Fruit fly (Drosophila melanogaster) whole organism, embryonic: Measurements from ENCODE around the gene Idh3a.

Experiments
- Bgb ChIP-seq: fragments of 200-800 bp; sonication (Bioruptor generic); IDR thresholded peaks from 2 replicates; pipeline ENCODE4 v1.3.6; 2022; ENCODE audit warnings: missing biosample characterization, missing genetic modification characterization; ENCODE audit not compliant: partially characterized antibody
- CG10274 ChIP-seq: fragments of 200-800 bp; sonication (Bioruptor generic); optimal IDR thresholded peaks from 3 replicates; lab custom pipeline; 2017; ENCODE audit warnings: missing biosample characterization, mild to moderate bottlenecking, missing genetic modification characterization
- CG12659 ChIP-seq: fragments of 200-800 bp; sonication (Bioruptor generic); optimal IDR thresholded peaks from 3 replicates; lab custom pipeline; 2017; ENCODE audit warnings: mild to moderate bottlenecking, missing biosample characterization, missing genetic modification reagents, missing genetic modification characterization
- CG13287 ChIP-seq: fragments of 200-800 bp; sonication (Bioruptor generic); IDR thresholded peaks from 2 replicates; pipeline ENCODE4 v1.3.6; 2022; ENCODE audit warnings: missing biosample characterization, missing genetic modification characterization; ENCODE audit not compliant: partially characterized antibody
- CG14014 ChIP-seq: fragments of 200-800 bp; sonication (Bioruptor generic); IDR thresholded peaks from 2 replicates; pipeline ENCODE4 v1.3.6; 2022; ENCODE audit warnings: missing biosample characterization, missing genetic modification characterization
- CG14441 ChIP-seq: fragments of 200-800 bp; sonication (Bioruptor generic); IDR thresholded peaks from 2 replicates; pipeline ENCODE4 v1.3.6; 2022; ENCODE audit warnings: missing biosample characterization, missing genetic modification characterization
- CG14860 ChIP-seq: fragments of 200-800 bp; sonication (Bioruptor generic); IDR thresholded peaks from 3 replicates; pipeline ENCODE4 v1.3.6; 2022; ENCODE audit warnings: missing biosample characterization, missing genetic modification characterization; ENCODE audit not compliant: partially characterized antibody
- CG15696 ChIP-seq: fragments of 200-800 bp; sonication (Bioruptor generic); optimal IDR thresholded peaks from 2 replicates; lab custom pipeline; 2019; ENCODE audit warnings: missing biosample characterization, mild to moderate bottlenecking, missing genetic modification characterization, moderate library complexity
- CG16813 ChIP-seq: fragments of 200-800 bp; sonication (Bioruptor generic); IDR thresholded peaks from 3 replicates; pipeline ENCODE4 v1.3.6; 2022; ENCODE audit warnings: missing biosample characterization, missing genetic modification characterization; ENCODE audit not compliant: partially characterized antibody
- CG17385 ChIP-seq: fragments of 200-800 bp; sonication (Bioruptor generic); optimal IDR thresholded peaks from 3 replicates; lab custom pipeline; 2018; ENCODE audit warnings: missing biosample characterization, mild to moderate bottlenecking, missing genetic modification characterization
- CG17829 ChIP-seq: fragments of 200-800 bp; optimal IDR thresholded peaks from 2 replicates; lab custom pipeline; 2019; ENCODE audit warnings: missing biosample characterization, mild to moderate bottlenecking, missing genetic modification characterization, moderate library complexity
- CG2712 ChIP-seq: fragments of 200-800 bp; optimal IDR thresholded peaks from 3 replicates; lab custom pipeline; 2019; ENCODE audit warnings: missing biosample characterization, mild to moderate bottlenecking, missing genetic modification characterization, moderate library complexity
- CG30020 ChIP-seq: fragments of 200-800 bp; optimal IDR thresholded peaks from 2 replicates; lab custom pipeline; 2019; ENCODE audit warnings: missing biosample characterization, mild to moderate bottlenecking, missing genetic modification characterization, moderate library complexity
- CG32532 ChIP-seq: fragments of 200-800 bp; sonication (Bioruptor generic); IDR thresholded peaks from 2 replicates; pipeline ENCODE4 v1.3.6; 2022; ENCODE audit warnings: missing biosample characterization, missing genetic modification characterization
- CG5245 ChIP-seq: fragments of 200-800 bp; sonication (Bioruptor generic); optimal IDR thresholded peaks from 3 replicates; lab custom pipeline; 2016; ENCODE audit warnings: missing biosample characterization, missing genetic modification characterization
- CG6175 ChIP-seq: fragments of 200-800 bp; sonication (Bioruptor generic); IDR thresholded peaks from 3 replicates; pipeline ENCODE4 v1.3.6; 2022; ENCODE audit warnings: missing biosample characterization, missing genetic modification characterization
- CG6765 ChIP-seq: fragments of 200-800 bp; sonication (Bioruptor generic); optimal IDR thresholded peaks from 3 replicates; lab custom pipeline; 2017; ENCODE audit warnings: missing biosample characterization, mild to moderate bottlenecking, missing genetic modification characterization
- CG9215 ChIP-seq: fragments of 200-800 bp; sonication (Bioruptor generic); IDR thresholded peaks from 2 replicates; pipeline ENCODE4 v1.3.6; 2022; ENCODE audit warnings: missing biosample characterization, missing genetic modification characterization
- CG9727 ChIP-seq: fragments of 200-800 bp; sonication (Bioruptor generic); optimal IDR thresholded peaks from 3 replicates; lab custom pipeline; 2017; ENCODE audit warnings: missing biosample characterization, mild to moderate bottlenecking, missing genetic modification characterization
- CG9932 ChIP-seq: fragments of 200-800 bp; sonication (Bioruptor generic); IDR thresholded peaks from 2 replicates; pipeline ENCODE4 v1.3.6; 2022; ENCODE audit warnings: missing biosample characterization, missing genetic modification characterization
- Dad ChIP-seq: fragments of 200-800 bp; sonication (Bioruptor generic); optimal IDR thresholded peaks from 3 replicates; lab custom pipeline; 2016; ENCODE audit warnings: missing biosample characterization, missing genetic modification characterization
- Gsc ChIP-seq: fragments of 200-800 bp; sonication (Bioruptor generic); IDR thresholded peaks from 2 replicates; pipeline ENCODE4 v1.3.6; 2022; ENCODE audit warnings: missing biosample characterization, missing genetic modification characterization
- HHEX ChIP-seq: fragments of 200-800 bp; sonication (Bioruptor generic); optimal IDR thresholded peaks from 3 replicates; lab custom pipeline; 2017; ENCODE audit warnings: missing biosample characterization, mild to moderate bottlenecking, missing genetic modification characterization, missing genetic modification reagents
- HLH54F ChIP-seq: fragments of 200-800 bp; sonication (Bioruptor generic); optimal IDR thresholded peaks from 3 replicates; lab custom pipeline; 2016; ENCODE audit warnings: missing biosample characterization, missing genetic modification characterization
- Hr3 ChIP-seq: fragments of 200-800 bp; sonication (Bioruptor generic); optimal IDR thresholded peaks from 3 replicates; lab custom pipeline; 2016; ENCODE audit warnings: missing biosample characterization, missing genetic modification characterization
- Lhr ChIP-seq: fragments of 200-800 bp; sonication (Bioruptor generic); optimal IDR thresholded peaks from 3 replicates; lab custom pipeline; 2017; ENCODE audit warnings: mild to moderate bottlenecking, missing biosample characterization, missing genetic modification reagents, missing genetic modification characterization
- Max ChIP-seq: fragments of 200-800 bp; sonication (Bioruptor generic); optimal IDR thresholded peaks from 2 replicates; lab custom pipeline; 2016; ENCODE audit warnings: missing biosample characterization, mild to moderate bottlenecking, missing genetic modification characterization
- Mrtf ChIP-seq: fragments of 200-800 bp; sonication (Bioruptor generic); IDR thresholded peaks from 3 replicates; pipeline ENCODE4 v1.3.6; 2022; ENCODE audit warnings: missing biosample characterization, missing genetic modification characterization
- Pdp1 ChIP-seq, 2 experiments: fragments of 200-800 bp; sonication (Bioruptor generic); optimal IDR thresholded peaks; 3 replicates each; lab custom pipeline; 2016; ENCODE audit warnings: missing biosample characterization in 2 of 2, missing genetic modification characterization in 2 of 2, mild to moderate bottlenecking in 1 of 2, moderate library complexity in 1 of 2
- Taf1 ChIP-seq: fragments of 200-800 bp; sonication (Bioruptor generic); IDR thresholded peaks from 2 replicates; pipeline ENCODE4 v1.3.6; 2022; ENCODE audit warnings: missing biosample characterization, missing genetic modification characterization
- Trl ChIP-seq, 3 experiments: fragments of >200 bp in 2 of 3; fragments of 200-800 bp in 1 of 3; sonication (Bioruptor generic) in 1 of 3; optimal IDR thresholded peaks; 2 replicates in 1 of 3; 3 replicates in 2 of 3; lab custom pipeline; 2016 to 2017; ENCODE audit warnings: missing biosample characterization in 1 of 3, missing genetic modification characterization in 1 of 3
- Xbp1 ChIP-seq: fragments of 200-800 bp; sonication (Bioruptor generic); optimal IDR thresholded peaks from 3 replicates; lab custom pipeline; 2016; ENCODE audit warnings: missing biosample characterization, mild to moderate bottlenecking, missing genetic modification characterization
- abd-A ChIP-seq: fragments of 200-800 bp; sonication (Bioruptor generic); optimal IDR thresholded peaks from 3 replicates; lab custom pipeline; 2019; ENCODE audit warnings: missing biosample characterization, mild to moderate bottlenecking, missing genetic modification characterization, moderate library complexity
- az2 ChIP-seq: fragments of 200-800 bp; sonication (Bioruptor generic); optimal IDR thresholded peaks from 3 replicates; lab custom pipeline; 2016; ENCODE audit warnings: missing biosample characterization, missing genetic modification characterization
- ci ChIP-seq: fragments of 200-800 bp; sonication (Bioruptor generic); IDR thresholded peaks from 3 replicates; pipeline ENCODE4 v1.3.6; 2022; ENCODE audit warnings: missing biosample characterization, missing genetic modification characterization
- disco-r ChIP-seq: fragments of 200-800 bp; sonication (Bioruptor generic); optimal IDR thresholded peaks from 2 replicates; lab custom pipeline; 2016; ENCODE audit warnings: missing biosample characterization, missing genetic modification characterization
- gcm ChIP-seq: fragments of 200-800 bp; sonication (Bioruptor generic); optimal IDR thresholded peaks from 2 replicates; lab custom pipeline; 2019; ENCODE audit warnings: missing biosample characterization, mild to moderate bottlenecking, missing genetic modification characterization, moderate library complexity
- gfzf ChIP-seq: fragments of 200-800 bp; sonication (Bioruptor generic); optimal IDR thresholded peaks from 2 replicates; lab custom pipeline; 2016; ENCODE audit warnings: missing biosample characterization, mild to moderate bottlenecking, missing genetic modification characterization, moderate library complexity
- grau ChIP-seq: fragments of 200-800 bp; optimal IDR thresholded peaks from 3 replicates; lab custom pipeline; 2019; ENCODE audit warnings: missing biosample characterization, mild to moderate bottlenecking, missing genetic modification characterization, moderate library complexity
- gsb-n ChIP-seq: fragments of 200-800 bp; sonication (Bioruptor generic); optimal IDR thresholded peaks from 3 replicates; lab custom pipeline; 2018; ENCODE audit warnings: missing biosample characterization, mild to moderate bottlenecking, missing genetic modification characterization
- jigr1 ChIP-seq: fragments of 200-800 bp; sonication (Bioruptor generic); IDR thresholded peaks from 3 replicates; pipeline ENCODE4 v1.3.6; 2022; ENCODE audit warnings: missing biosample characterization, missing genetic modification characterization
- mam ChIP-seq: fragments of 200-800 bp; sonication (Bioruptor generic); optimal IDR thresholded peaks from 3 replicates; lab custom pipeline; 2016; ENCODE audit warnings: missing biosample characterization, missing genetic modification characterization
- mirr ChIP-seq: fragments of 200-800 bp; sonication (Bioruptor generic); optimal IDR thresholded peaks from 3 replicates; lab custom pipeline; 2018; ENCODE audit warnings: missing biosample characterization, mild to moderate bottlenecking, missing genetic modification characterization
- nerfin-1 ChIP-seq: fragments of 200-800 bp; sonication (Bioruptor generic); optimal IDR thresholded peaks from 3 replicates; lab custom pipeline; 2019; ENCODE audit warnings: missing biosample characterization, mild to moderate bottlenecking, missing genetic modification characterization, moderate library complexity
- nmo ChIP-seq: fragments of 200-800 bp; sonication (Bioruptor generic); optimal IDR thresholded peaks from 2 replicates; lab custom pipeline; 2018; ENCODE audit warnings: missing biosample characterization, mild to moderate bottlenecking, missing genetic modification characterization, moderate library complexity
- prd ChIP-seq, 3 experiments: fragments of >200 bp in 2 of 3; fragments of 200-800 bp in 1 of 3; sonication (Bioruptor generic) in 1 of 3; optimal IDR thresholded peaks in 2 of 3; IDR thresholded peaks in 1 of 3; 2 replicates in 2 of 3; 3 replicates in 1 of 3; pipeline versions ENCODE4 v1.3.6 to Lab custom; 2017 to 2022; ENCODE audit warnings: missing biosample characterization in 1 of 3, missing genetic modification characterization in 1 of 3
- sug ChIP-seq: fragments of 200-800 bp; optimal IDR thresholded peaks from 2 replicates; lab custom pipeline; 2019; ENCODE audit warnings: missing biosample characterization, mild to moderate bottlenecking, missing genetic modification characterization, moderate library complexity
- vnd ChIP-seq: fragments of 200-800 bp; sonication (Bioruptor generic); IDR thresholded peaks from 3 replicates; pipeline ENCODE4 v1.3.6; 2022; ENCODE audit warnings: missing biosample characterization, missing genetic modification characterization; ENCODE audit not compliant: partially characterized antibody

Idh3a gene

dm6 chrX:19521753-19522383 is at the start of gene Idh3a, which contains the start of gene CoRest:
Gene Idh3a, minus strand, starts transcription at chrX:19521810.
Gene CoRest, plus strand, starts transcription at chrX:19521929.
- TF ChIP-seq CG32532 (peak; percentile 64), gfzf (GFP tag; lab: Kevin White, UChicago) (peak; percentile 32), jigr1 (no peak), CG14014 (peak; percentile 33; the same call in 1 of the 2 replicates), CG16813 (GFP tag; lab: Robert Waterston, UW) (peak; percentile 81), CG17829 (peak; percentile 33), CG6175 (no peak), vnd (GFP tag; lab: Robert Waterston, UW) (peak; percentile 65), grau (tag; lab: Kevin White, UChicago) (peak; percentile 21), CG14441 (peak; percentile 44; the same call in 1 of the 2 replicates), HHEX (GFP tag; lab: Kevin White, UChicago) (no peak), Trl (optimal IDR thresholded peaks at IDR 0.05; lab: Kevin White, UChicago) (no peak), Trl (GFP tag; optimal IDR thresholded peaks at IDR 0.05; lab: Kevin White, UChicago) (peak; percentile 1), sug (peak; percentile 65), Pdp1 (GFP tag; optimal IDR thresholded peaks at IDR 0.05; lab: Kevin White, UChicago) (peak in 1 of 2 experiments; percentile 36), Gsc (GFP tag; lab: Robert Waterston, UW) (no peak), Taf1 (GFP tag; lab: Robert Waterston, UW) (no peak), CG10274 (GFP tag; lab: Kevin White, UChicago) (no peak), Lhr (GFP tag; lab: Kevin White, UChicago) (peak; percentile 45), Hr3 (GFP tag; lab: Kevin White, UChicago) (peak; percentile 30), prd (optimal IDR thresholded peaks at IDR 0.05; lab: Kevin White, UChicago) (no peak), prd (GFP tag; IDR thresholded peaks at IDR 0.05; lab: Robert Waterston, UW) (peak; percentile 52), disco-r (GFP tag; lab: Kevin White, UChicago) (no peak), ci (GFP tag; lab: Robert Waterston, UW) (no peak), HLH54F (GFP tag; lab: Kevin White, UChicago) (peak; percentile 40), Mrtf (GFP tag; lab: Robert Waterston, UW) (no peak), CG17385 (GFP tag; lab: Kevin White, UChicago) (no peak), CG2712 (peak; percentile 38), mam (GFP tag; lab: Kevin White, UChicago) (peak; percentile 50), Dad (GFP tag; lab: Kevin White, UChicago) (peak; percentile 17), CG15696 (no peak), nmo (GFP tag; lab: Kevin White, UChicago) (peak; percentile 62), CG9215 (GFP tag; lab: Robert Waterston, UW) (peak; percentile 54), CG13287 (GFP tag; lab: Robert Waterston, UW) (peak; percentile 73), abd-A (tag; lab: Kevin White, UChicago) (no peak), mirr (GFP tag; lab: Kevin White, UChicago) (peak; percentile 13), az2 (GFP tag; lab: Kevin White, UChicago) (no peak), CG30020 (peak; percentile 33), Max (GFP tag; lab: Kevin White, UChicago) (peak; percentile 12), Xbp1 (peak; percentile 2), CG5245 (GFP tag; lab: Kevin White, UChicago) (no peak), Bgb (GFP tag; lab: Robert Waterston, UW) (peak; percentile 63; the same call in 1 of the 2 replicates), gsb-n (tag; lab: Kevin White, UChicago) (no peak), CG6765 (GFP tag; lab: Kevin White, UChicago) (no peak), CG9932 (GFP tag; lab: Robert Waterston, UW) (peak; percentile 64), CG12659 (GFP tag; lab: Kevin White, UChicago) (peak; percentile 28), nerfin-1 (tag; lab: Kevin White, UChicago) (peak; percentile 14), CG14860 (GFP tag; lab: Robert Waterston, UW) (peak; percentile 68; the same call in 2 of the 3 replicates), CG9727 (GFP tag; lab: Kevin White, UChicago) (peak; percentile 38), gcm (peak; percentile 68)
